Worm (Caenorhabditis elegans): ENCODE results near the gene T28H11.7.
"Not testable (repeated sequence)": the region's sequence is repeated elsewhere in the genome, so short reads cannot be mapped to it uniquely, and the experiment has no call there.

The T28H11.7 gene

ce11 chrIV:5017075-5017474 lies at the start of gene T28H11.7:
T28H11.7 (minus strand) TSS chrIV:5017175.
- not testable (repeated sequence) for TF ChIP-seq tbx-37 (GFP tag; conservative IDR thresholded peaks at IDR 0.05); pes-1 (GFP tag; IDR thresholded peaks at IDR 0.05); ama-1 (optimal IDR thresholded peaks at IDR 0.05)

DNA sequence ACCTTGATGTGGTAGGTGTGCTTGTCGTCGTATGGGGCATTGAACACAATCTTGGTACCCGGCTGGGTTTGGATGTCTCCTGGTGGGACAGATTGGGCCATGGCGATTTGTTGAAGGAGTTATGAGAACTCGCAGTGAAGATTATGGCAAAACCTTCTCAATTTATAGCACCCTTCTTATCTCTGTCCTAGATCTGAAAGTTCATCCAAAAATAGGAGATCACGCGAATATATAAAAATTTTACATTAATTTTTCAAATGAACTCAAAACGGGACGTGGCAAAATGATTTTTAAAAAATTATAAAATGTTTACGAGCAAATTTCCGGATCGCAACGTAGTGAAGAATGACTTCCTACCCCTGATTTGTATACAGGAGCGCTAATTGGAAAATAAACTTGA lies 48.0 kb upstream of the T28H11.7 start, which contains the start of gene msp-53:
msp-53 (minus strand) TSS at position 101 of the 400 bp plus-strand sequence.
- TF ChIP-seq ama-1 (optimal IDR thresholded peaks at IDR 0.05); F13C5.2 (tag; optimal IDR thresholded peaks at IDR 0.05); hmg-4 (GFP tag; optimal IDR thresholded peaks at IDR 0.05): not testable (repeated sequence)

ce11 chrIV:5063297-5063696 lies 46.3 kb upstream of the T28H11.7 start:
- TF ChIP-seq ama-1 (optimal IDR thresholded peaks at IDR 0.05) (no peak), flt-1 (GFP tag; IDR thresholded peaks at IDR 0.05) (no peak), hmbx-1 (tag; optimal IDR thresholded peaks at IDR 0.05) (no peak), hnd-1 (tag; optimal IDR thresholded peaks at IDR 0.05) (no peak), pes-1 (GFP tag; IDR thresholded peaks at IDR 0.05) (no peak), ets-7 (tag; optimal IDR thresholded peaks at IDR 0.05) (no peak), ceh-13 (GFP tag; optimal IDR thresholded peaks at IDR 0.05) (no peak), B0310.2 (tag; optimal IDR thresholded peaks at IDR 0.05) (no peak), tbx-11 (GFP tag; IDR thresholded peaks at IDR 0.05) (no peak), hmg-4 (GFP tag; optimal IDR thresholded peaks at IDR 0.05) (no peak), aly-1 (tag; optimal IDR thresholded peaks at IDR 0.05) (no peak), tbx-37 (GFP tag; conservative IDR thresholded peaks at IDR 0.05) (no peak), sea-1 (GFP tag; conservative IDR thresholded peaks at IDR 0.05) (no peak), scrt-1 (GFP tag; IDR thresholded peaks at IDR 0.05) (no peak), F13C5.2 (tag; optimal IDR thresholded peaks at IDR 0.05) (no peak), tra-4 (tag; optimal IDR thresholded peaks at IDR 0.05) (no peak)

ce11 chrIV:5062278-5062677 lies 45.3 kb upstream of the T28H11.7 start, which contains the start of gene msp-57:
msp-57 (plus strand) TSS chrIV:5062578.
- not testable (repeated sequence) for TF ChIP-seq aly-1 (tag; optimal IDR thresholded peaks at IDR 0.05); ama-1 (optimal IDR thresholded peaks at IDR 0.05); ets-7 (tag; optimal IDR thresholded peaks at IDR 0.05)

DNA sequence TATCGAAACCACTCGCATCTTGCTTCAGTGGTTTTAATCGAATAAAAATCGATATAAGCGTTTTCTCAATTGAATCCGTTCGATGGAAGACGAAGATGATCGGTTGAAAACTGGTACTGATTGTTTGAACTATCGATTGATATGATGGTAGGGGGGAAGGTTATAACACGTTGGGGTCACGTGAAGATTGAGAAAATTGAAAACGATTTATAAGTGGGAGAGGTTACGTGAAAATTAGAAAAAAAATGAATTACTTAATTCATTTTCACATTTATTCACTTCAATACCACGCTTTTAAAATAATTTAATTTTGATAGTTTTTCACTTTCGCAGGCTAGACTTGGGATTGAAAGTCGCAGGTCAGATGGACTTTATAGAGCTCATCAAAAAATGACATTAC lies 44.0 kb upstream of the T28H11.7 start, which contains the start of gene C09B9.7:
C09B9.7 (minus strand) TSS at position 101 of the 400 bp plus-strand sequence.
- no peak for TF ChIP-seq tbx-11 (GFP tag; IDR thresholded peaks at IDR 0.05)
- TF ChIP-seq sea-1 (GFP tag; conservative IDR thresholded peaks at IDR 0.05) = no peak
- no peak for TF ChIP-seq ceh-13 (GFP tag; optimal IDR thresholded peaks at IDR 0.05)
- TF ChIP-seq hnd-1 (tag; optimal IDR thresholded peaks at IDR 0.05) = no peak
- no peak for TF ChIP-seq aly-1 (tag; optimal IDR thresholded peaks at IDR 0.05)
- TF ChIP-seq ets-7 (tag; optimal IDR thresholded peaks at IDR 0.05) = no peak
- TF ChIP-seq ama-1 (optimal IDR thresholded peaks at IDR 0.05) = no peak
- TF ChIP-seq tbx-37 (GFP tag; conservative IDR thresholded peaks at IDR 0.05) = no peak
- no peak for TF ChIP-seq hmg-4 (GFP tag; optimal IDR thresholded peaks at IDR 0.05)
- no peak for TF ChIP-seq hmbx-1 (tag; optimal IDR thresholded peaks at IDR 0.05)
- TF ChIP-seq pes-1 (GFP tag; IDR thresholded peaks at IDR 0.05) = no peak
- TF ChIP-seq flt-1 (GFP tag; IDR thresholded peaks at IDR 0.05) = no peak
- no peak for TF ChIP-seq ceh-36 (tag; optimal IDR thresholded peaks at IDR 0.05)

- TF ChIP-seq ama-1 (optimal IDR thresholded peaks at IDR 0.05) = no peak
- no peak for TF ChIP-seq F13C5.2 (tag; optimal IDR thresholded peaks at IDR 0.05)
- no peak for TF ChIP-seq sea-1 (GFP tag; conservative IDR thresholded peaks at IDR 0.05)
- no peak for TF ChIP-seq tbx-37 (GFP tag; conservative IDR thresholded peaks at IDR 0.05)
- TF ChIP-seq hmbx-1 (tag; optimal IDR thresholded peaks at IDR 0.05) = no peak
- no peak for TF ChIP-seq flt-1 (GFP tag; IDR thresholded peaks at IDR 0.05)
- no peak for TF ChIP-seq tbx-11 (GFP tag; IDR thresholded peaks at IDR 0.05)
- no peak for TF ChIP-seq aly-1 (tag; optimal IDR thresholded peaks at IDR 0.05)
- no peak for TF ChIP-seq hnd-1 (tag; optimal IDR thresholded peaks at IDR 0.05)
- TF ChIP-seq ets-7 (tag; optimal IDR thresholded peaks at IDR 0.05) = no peak
- TF ChIP-seq ceh-36 (tag; optimal IDR thresholded peaks at IDR 0.05) = no peak
- no peak for TF ChIP-seq B0310.2 (tag; optimal IDR thresholded peaks at IDR 0.05)
- TF ChIP-seq hmg-4 (GFP tag; optimal IDR thresholded peaks at IDR 0.05) = no peak
- no peak for TF ChIP-seq tra-4 (tag; optimal IDR thresholded peaks at IDR 0.05)
- no peak for TF ChIP-seq pes-1 (GFP tag; IDR thresholded peaks at IDR 0.05)
- no peak for TF ChIP-seq ceh-13 (GFP tag; optimal IDR thresholded peaks at IDR 0.05)
- no peak for TF ChIP-seq scrt-1 (GFP tag; IDR thresholded peaks at IDR 0.05)
Measured at ce11 chrIV:5055964-5056588, 39.1 kb upstream of the T28H11.7 start, which contains the start of gene msp-55. msp-55 (minus strand) TSS chrIV:5056014.

- TF ChIP-seq hnd-1 (tag; optimal IDR thresholded peaks at IDR 0.05) (no peak), scrt-1 (GFP tag; IDR thresholded peaks at IDR 0.05) (no peak), tra-4 (tag; optimal IDR thresholded peaks at IDR 0.05) (no peak), tbx-37 (GFP tag; conservative IDR thresholded peaks at IDR 0.05) (no peak), pes-1 (GFP tag; IDR thresholded peaks at IDR 0.05) (no peak), hmbx-1 (tag; optimal IDR thresholded peaks at IDR 0.05) (no peak), ama-1 (optimal IDR thresholded peaks at IDR 0.05) (no peak), sea-1 (GFP tag; conservative IDR thresholded peaks at IDR 0.05) (no peak), hmg-4 (GFP tag; optimal IDR thresholded peaks at IDR 0.05) (no peak), B0310.2 (tag; optimal IDR thresholded peaks at IDR 0.05) (no peak), ceh-36 (tag; optimal IDR thresholded peaks at IDR 0.05) (no peak), ets-7 (tag; optimal IDR thresholded peaks at IDR 0.05) (no peak), tbx-11 (GFP tag; IDR thresholded peaks at IDR 0.05) (no peak), aly-1 (tag; optimal IDR thresholded peaks at IDR 0.05) (no peak), ceh-13 (GFP tag; optimal IDR thresholded peaks at IDR 0.05) (no peak), flt-1 (GFP tag; IDR thresholded peaks at IDR 0.05) (no peak), F13C5.2 (tag; optimal IDR thresholded peaks at IDR 0.05) (no peak)
Measured at ce11 chrIV:5054297-5054696, 37.3 kb upstream of the T28H11.7 start.
